Fruit fly (Drosophila melanogaster): Measurements from ENCODE around the gene squ.

Gene squ

DNA sequence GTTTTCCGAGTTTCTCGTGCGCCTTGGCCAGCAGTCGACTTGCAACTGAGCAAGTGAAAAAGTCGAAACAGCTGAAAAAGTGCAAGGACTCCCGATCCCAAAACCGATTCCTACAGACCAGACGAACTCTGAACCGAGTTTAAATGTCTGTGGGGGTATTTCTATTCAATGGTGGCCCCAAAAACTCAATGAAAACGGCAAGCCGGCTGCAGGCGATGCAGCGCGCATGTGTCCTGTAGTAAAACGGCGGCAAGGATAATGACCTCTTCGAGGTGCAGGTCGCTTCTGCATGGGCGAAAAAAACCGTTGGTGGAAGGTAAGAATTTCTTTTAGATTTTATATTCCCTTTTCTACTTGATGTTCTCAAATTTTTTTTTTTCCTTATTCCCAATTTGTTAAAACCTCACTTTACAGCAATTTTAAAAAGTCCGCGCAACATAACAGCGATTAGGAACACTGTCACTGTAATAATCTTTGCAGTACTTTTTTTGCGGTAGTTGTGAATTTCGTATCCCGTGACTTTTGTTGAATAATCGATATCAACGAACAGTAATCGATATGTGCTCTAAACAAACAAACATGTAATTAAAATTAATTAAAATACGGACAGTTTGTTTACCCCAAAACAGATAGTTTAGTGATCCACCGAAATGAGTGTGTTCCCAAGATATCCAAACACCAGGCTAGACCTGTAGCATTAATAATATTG lies 3.0 kb upstream of the squ start, which contains the start of the genes Trpgamma and her (continued):
- TF ChIP-seq CG11723 (GFP tag; optimal IDR thresholded peaks at IDR 0.05) (no peak), schlank (tag; optimal IDR thresholded peaks at IDR 0.05) (no peak), CG11398 (GFP tag; optimal IDR thresholded peaks at IDR 0.05) (no peak), gsb (GFP tag; IDR thresholded peaks at IDR 0.05) (no peak), Hr51 (GFP tag; optimal IDR thresholded peaks at IDR 0.05) (no peak), ERR (GFP tag; optimal IDR thresholded peaks at IDR 0.05) (no peak), CG7271 (tag; optimal IDR thresholded peaks at IDR 0.05) (no peak), ken (GFP tag; IDR thresholded peaks at IDR 0.05) (no peak), mam (GFP tag; optimal IDR thresholded peaks at IDR 0.05) (no peak), sim (GFP tag; IDR thresholded peaks at IDR 0.05) (no peak), CG4328 (GFP tag; optimal IDR thresholded peaks at IDR 0.05) (no peak), CG11504 (tag; optimal IDR thresholded peaks at IDR 0.05) (no peak), CG14965 (GFP tag; optimal IDR thresholded peaks at IDR 0.05; ENCODE audit: borderline replicate concordance) (no peak), CG4730 (GFP tag; IDR thresholded peaks at IDR 0.05) (no peak), MBD-R2 (GFP tag; IDR thresholded peaks at IDR 0.05) (peak; percentile 40; the same call in 1 of the 2 replicates), pb (GFP tag; optimal IDR thresholded peaks at IDR 0.05) (no peak), dimm (GFP tag; IDR thresholded peaks at IDR 0.05) (no peak), pzg (GFP tag; optimal IDR thresholded peaks at IDR 0.05) (peak; percentile 87), Myb (GFP tag; optimal IDR thresholded peaks at IDR 0.05) (peak; percentile 37), toy (GFP tag; IDR thresholded peaks at IDR 0.05) (no peak), kni (GFP tag; optimal IDR thresholded peaks at IDR 0.05) (no peak), CG2889 (GFP tag; IDR thresholded peaks at IDR 0.05) (no peak), CG43689 (GFP tag; IDR thresholded peaks at IDR 0.05) (no peak), lilli (GFP tag; optimal IDR thresholded peaks at IDR 0.05) (peak; percentile 28), CG9727 (GFP tag; optimal IDR thresholded peaks at IDR 0.05) (peak; percentile 10), NK7.1 (GFP tag; optimal IDR thresholded peaks at IDR 0.05) (no peak), HLH4C (GFP tag; IDR thresholded peaks at IDR 0.05; ENCODE audit: partially characterized antibody) (peak; percentile 87), CG6689 (GFP tag; IDR thresholded peaks at IDR 0.05) (no peak), H15 (GFP tag; IDR thresholded peaks at IDR 0.05) (no peak), CG12155 (GFP tag; optimal IDR thresholded peaks at IDR 0.05) (peak; percentile 13), tup (GFP tag; optimal IDR thresholded peaks at IDR 0.05) (no peak), dm (GFP tag; optimal IDR thresholded peaks at IDR 0.05) (peak; percentile 8), zen2 (GFP tag; IDR thresholded peaks at IDR 0.05; ENCODE audit: partially characterized antibody) (peak; percentile 90), lmd (GFP tag; IDR thresholded peaks at IDR 0.05) (no peak), knrl (GFP tag; IDR thresholded peaks at IDR 0.05; ENCODE audit: partially characterized antibody) (peak; percentile 90), nmo (GFP tag; optimal IDR thresholded peaks at IDR 0.05) (peak; percentile 52), ham (GFP tag; IDR thresholded peaks at IDR 0.05) (no peak), exex (tag; optimal IDR thresholded peaks at IDR 0.05) (peak; percentile 64), Doc2 (GFP tag; IDR thresholded peaks at IDR 0.05) (no peak), CG1529 (GFP tag; optimal IDR thresholded peaks at IDR 0.05) (no peak), CG3995 (GFP tag; optimal IDR thresholded peaks at IDR 0.05) (peak; percentile 99), CG14860 (GFP tag; IDR thresholded peaks at IDR 0.05; ENCODE audit: partially characterized antibody) (peak; percentile 81), CG32772 (GFP tag; IDR thresholded peaks at IDR 0.05) (no peak), CG6175 (GFP tag; IDR thresholded peaks at IDR 0.05) (no peak), br (optimal IDR thresholded peaks at IDR 0.05) (no peak), trem (tag; optimal IDR thresholded peaks at IDR 0.05) (peak; percentile 52), otp (GFP tag; IDR thresholded peaks at IDR 0.05) (no peak), CG1233 (GFP tag; optimal IDR thresholded peaks at IDR 0.05) (no peak), CG1602 (GFP tag; optimal IDR thresholded peaks at IDR 0.05) (no peak), ara (GFP tag; IDR thresholded peaks at IDR 0.05) (no peak), CG2129 (GFP tag; IDR thresholded peaks at IDR 0.05; ENCODE audit: partially characterized antibody) (peak; percentile 75)

All from whole organism, embryonic.